Fruit fly (Drosophila melanogaster) whole organism, adult: Measurements from ENCODE around the gene Cyp9f2.
A peak's percentile ranks its signal among the peaks of the same experiment; 100 is the strongest.

ENCODE experiments used
- CG11617 ChIP-seq: fragments of 200-800 bp; sonication (Bioruptor generic); optimal IDR thresholded peaks from 2 replicates; lab custom pipeline; 2017; ENCODE audit warnings: mild to moderate bottlenecking, missing biosample characterization, missing genetic modification reagents, missing genetic modification characterization
- CG12768 ChIP-seq: fragments of 200-800 bp; sonication (Bioruptor generic); optimal IDR thresholded peaks from 2 replicates; lab custom pipeline; 2017; ENCODE audit warnings: missing biosample characterization, missing genetic modification characterization, mild to moderate bottlenecking, moderate library complexity, missing genetic modification reagents
- CG14711 ChIP-seq: fragments of 200-800 bp; sonication (Bioruptor generic); optimal IDR thresholded peaks from 2 replicates; lab custom pipeline; 2018; ENCODE audit warnings: missing biosample characterization, mild to moderate bottlenecking, missing genetic modification characterization, moderate library complexity
- CG1620 ChIP-seq: fragments of 200-800 bp; sonication (Bioruptor generic); optimal IDR thresholded peaks from 2 replicates; lab custom pipeline; 2016; ENCODE audit warnings: missing biosample characterization, missing genetic modification characterization
- CG33017 ChIP-seq: fragments of 200-800 bp; sonication (Bioruptor generic); optimal IDR thresholded peaks from 2 replicates; lab custom pipeline; 2018; ENCODE audit warnings: missing biosample characterization, mild to moderate bottlenecking, missing genetic modification characterization, moderate library complexity
- CG5204 ChIP-seq: fragments of 200-800 bp; sonication (Bioruptor generic); optimal IDR thresholded peaks from 2 replicates; lab custom pipeline; 2016; ENCODE audit warnings: missing biosample characterization, missing genetic modification characterization
- CG7045 ChIP-seq: fragments of 200-800 bp; sonication (Bioruptor generic); optimal IDR thresholded peaks from 2 replicates; lab custom pipeline; 2017; ENCODE audit warnings: missing biosample characterization, mild to moderate bottlenecking, missing genetic modification characterization
- CG7101 ChIP-seq: fragments of 200-800 bp; sonication (Bioruptor generic); optimal IDR thresholded peaks from 2 replicates; lab custom pipeline; 2018; ENCODE audit warnings: missing biosample characterization, mild to moderate bottlenecking, missing genetic modification characterization, moderate library complexity
- Clk ChIP-seq: fragments of 200-800 bp; sonication (Bioruptor generic); optimal IDR thresholded peaks from 2 replicates; lab custom pipeline; 2017; ENCODE audit warnings: missing biosample characterization, missing genetic modification characterization
- Crg-1 ChIP-seq: fragments of 200-800 bp; sonication (Bioruptor generic); optimal IDR thresholded peaks from 2 replicates; lab custom pipeline; 2016; ENCODE audit warnings: missing biosample characterization, missing genetic modification characterization
- Hr96 ChIP-seq: fragments of 200-800 bp; sonication (Bioruptor generic); optimal IDR thresholded peaks from 2 replicates; lab custom pipeline; 2016; ENCODE audit warnings: missing biosample characterization, missing genetic modification characterization
- Mnt ChIP-seq: fragments of 200-800 bp; sonication (Bioruptor generic); optimal IDR thresholded peaks from 2 replicates; lab custom pipeline; 2016; ENCODE audit warnings: missing biosample characterization, mild to moderate bottlenecking, missing genetic modification characterization
- bab1 ChIP-seq: fragments of 200-800 bp; sonication (Bioruptor generic); optimal IDR thresholded peaks from 3 replicates; lab custom pipeline; 2019; ENCODE audit warnings: missing biosample characterization, mild to moderate bottlenecking, missing genetic modification characterization, moderate library complexity
- cic ChIP-seq: fragments of 200-800 bp; sonication (Bioruptor generic); optimal IDR thresholded peaks from 2 replicates; lab custom pipeline; 2017; ENCODE audit warnings: missing biosample characterization, mild to moderate bottlenecking, missing genetic modification characterization, moderate library complexity
- cnc ChIP-seq, 2 experiments: fragments of >200 bp; optimal IDR thresholded peaks; 2 replicates each; lab custom pipeline; 2017
- kay ChIP-seq: fragments of 200-800 bp; sonication (Bioruptor generic); peaks from one replicate; lab custom pipeline; 2016; ENCODE audit warnings: missing biosample characterization, missing genetic modification characterization, borderline replicate concordance
- ovo ChIP-seq: fragments of 200-800 bp; sonication (Bioruptor generic); optimal IDR thresholded peaks from 2 replicates; lab custom pipeline; 2016; ENCODE audit warnings: missing biosample characterization, missing genetic modification characterization
- pad ChIP-seq: fragments of 200-800 bp; sonication (Bioruptor generic); optimal IDR thresholded peaks from 3 replicates; lab custom pipeline; 2017; ENCODE audit warnings: missing biosample characterization, missing genetic modification characterization, mild to moderate bottlenecking, moderate library complexity, missing genetic modification reagents
- tj ChIP-seq: fragments of 200-800 bp; sonication (Bioruptor generic); optimal IDR thresholded peaks from 3 replicates; lab custom pipeline; 2017; ENCODE audit warnings: missing biosample characterization, mild to moderate bottlenecking, missing genetic modification characterization, moderate library complexity
- toe ChIP-seq: fragments of 200-800 bp; sonication (Bioruptor generic); optimal IDR thresholded peaks from 2 replicates; lab custom pipeline; 2016; ENCODE audit warnings: missing biosample characterization, missing genetic modification characterization

The Cyp9f2 gene

dm6 chr3R:12381130-12381700 lies 24.6 kb downstream of the Cyp9f2 start:
- TF ChIP-seq CG12768 (peak; percentile 39), cnc (optimal IDR thresholded peaks at IDR 0.05; lab: Kevin White, UChicago) (no peak)

dm6 chr3R:12379708-12380107 lies 26.1 kb downstream of the Cyp9f2 start, which contains the start of gene GstD8:
Gene GstD8 (plus strand): TSS chr3R:12380008.
- no peak for TF ChIP-seq ovo (GFP tag; lab: Kevin White, UChicago)
- TF ChIP-seq CG12768, result no peak
- TF ChIP-seq kay (GFP tag; lab: Kevin White, UChicago), result no peak
- no peak for TF ChIP-seq CG1620
- TF ChIP-seq bab1 (GFP tag; lab: Kevin White, UChicago), result no peak
- no peak for TF ChIP-seq CG11617 (GFP tag; lab: Kevin White, UChicago)
- TF ChIP-seq cnc (optimal IDR thresholded peaks at IDR 0.05; lab: Kevin White, UChicago), result no peak
- TF ChIP-seq CG14711 (tag; lab: Kevin White, UChicago), result no peak
- no peak for TF ChIP-seq tj

dm6 chr3R:12379249-12379648 lies 26.6 kb downstream of the Cyp9f2 start:
- TF ChIP-seq CG5204, result no peak
- no peak for TF ChIP-seq cic
- TF ChIP-seq CG7045 (GFP tag; lab: Kevin White, UChicago), result no peak
- no peak for TF ChIP-seq Crg-1 (GFP tag; lab: Kevin White, UChicago)
- TF ChIP-seq CG11617 (GFP tag; lab: Kevin White, UChicago), result no peak
- no peak for TF ChIP-seq pad (GFP tag; lab: Kevin White, UChicago)

DNA sequence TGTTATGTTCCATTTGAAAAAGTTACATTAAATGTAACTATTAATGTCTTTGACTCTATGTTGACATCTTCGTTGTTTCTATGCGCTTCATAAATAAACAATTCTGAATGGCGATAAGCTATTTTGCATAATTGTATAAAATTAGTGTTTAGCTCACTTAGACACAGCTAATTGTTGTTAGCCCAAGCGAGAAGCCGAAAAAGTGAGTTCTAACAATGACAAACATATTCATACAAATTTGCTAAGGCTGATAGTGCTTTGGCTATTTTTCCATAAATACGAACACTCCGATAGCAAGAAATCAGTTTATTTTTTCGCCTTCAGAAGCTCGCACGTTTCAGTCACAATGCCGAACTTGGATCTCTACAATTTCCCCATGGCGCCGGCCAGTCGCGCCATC lies 27.6 kb downstream of the Cyp9f2 start, which contains the start of gene GstD7:
TSS of gene GstD7 (plus strand) at position 301 of the 400 bp plus-strand sequence.
- TF ChIP-seq CG1620 (no peak), kay (GFP tag; lab: Kevin White, UChicago) (peak; percentile 18)

- TF ChIP-seq CG33017 (tag; lab: Kevin White, UChicago), result no peak
- TF ChIP-seq pad (GFP tag; lab: Kevin White, UChicago), result no peak
- no peak for TF ChIP-seq CG14711 (tag; lab: Kevin White, UChicago)
- TF ChIP-seq bab1 (GFP tag; lab: Kevin White, UChicago), result no peak
- TF ChIP-seq CG11617 (GFP tag; lab: Kevin White, UChicago), result no peak
- no peak for TF ChIP-seq ovo (GFP tag; lab: Kevin White, UChicago)
- no peak for TF ChIP-seq Mnt
- TF ChIP-seq Hr96, result no peak
- TF ChIP-seq toe (GFP tag; lab: Kevin White, UChicago), result no peak
- TF ChIP-seq tj, result no peak
- no peak for TF ChIP-seq CG12768
- no peak for TF ChIP-seq CG1620
These were observed 29.0 kb downstream of the Cyp9f2 start, which contains the start of gene GstD6 for dm6 chr3R:12376828-12377227. Gene GstD6 (plus strand): TSS chr3R:12377128.

- TF ChIP-seq cic (no peak), Mnt (no peak), CG7045 (GFP tag; lab: Kevin White, UChicago) (no peak), toe (GFP tag; lab: Kevin White, UChicago) (no peak), tj (no peak), CG11617 (GFP tag; lab: Kevin White, UChicago) (no peak), Clk (no peak), pad (GFP tag; lab: Kevin White, UChicago) (no peak), bab1 (GFP tag; lab: Kevin White, UChicago) (no peak), ovo (GFP tag; lab: Kevin White, UChicago) (no peak), CG1620 (no peak), CG12768 (no peak), CG33017 (tag; lab: Kevin White, UChicago) (no peak), kay (GFP tag; lab: Kevin White, UChicago) (no peak), Crg-1 (GFP tag; lab: Kevin White, UChicago) (no peak), CG5204 (no peak)
These were observed 30.5 kb downstream of the Cyp9f2 start, which contains the start of gene GstD5 for dm6 chr3R:12375258-12375783. Gene GstD5 (plus strand): TSS chr3R:12375733.

DNA sequence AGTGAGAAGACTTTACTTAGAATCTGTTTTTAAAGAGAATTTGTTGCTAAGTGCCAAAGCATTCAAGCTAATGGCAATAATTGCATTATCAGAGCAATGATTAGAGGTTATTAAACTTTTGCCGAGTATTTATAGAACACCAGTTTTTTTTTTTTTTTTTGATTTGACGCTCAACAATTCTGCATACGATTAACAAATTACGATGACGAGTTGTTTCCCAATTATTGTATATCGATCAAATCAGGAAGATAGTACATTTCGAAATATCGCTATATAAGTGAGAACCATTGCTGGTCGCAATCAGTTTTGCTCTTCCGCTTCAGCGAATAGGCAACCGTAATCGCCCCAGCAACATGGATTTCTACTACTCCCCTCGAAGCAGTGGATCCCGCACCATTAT lies 32.0 kb downstream of the Cyp9f2 start, which contains the start of gene GstD4:
TSS of gene GstD4 (plus strand) at position 301 of the 400 bp plus-strand sequence.
- no peak for TF ChIP-seq CG7101 (tag; lab: Kevin White, UChicago)
- no peak for TF ChIP-seq Mnt
- TF ChIP-seq CG12768, result no peak
- no peak for TF ChIP-seq CG11617 (GFP tag; lab: Kevin White, UChicago)
- TF ChIP-seq Hr96, result no peak
- TF ChIP-seq tj, result no peak
- no peak for TF ChIP-seq Crg-1 (GFP tag; lab: Kevin White, UChicago)
- TF ChIP-seq CG33017 (tag; lab: Kevin White, UChicago), result no peak
- TF ChIP-seq CG1620, result no peak
- TF ChIP-seq kay (GFP tag; lab: Kevin White, UChicago), result no peak
- TF ChIP-seq bab1 (GFP tag; lab: Kevin White, UChicago), result no peak
- no peak for TF ChIP-seq CG5204
- TF ChIP-seq toe (GFP tag; lab: Kevin White, UChicago), result no peak
- no peak for TF ChIP-seq pad (GFP tag; lab: Kevin White, UChicago)
- TF ChIP-seq cic, result no peak
- no peak for TF ChIP-seq cnc (optimal IDR thresholded peaks at IDR 0.05; lab: Kevin White, UChicago)
- no peak for TF ChIP-seq CG14711 (tag; lab: Kevin White, UChicago)
- no peak for TF ChIP-seq Clk
